Worm (Caenorhabditis elegans): Measurements from ENCODE around the gene str-264.

The str-264 gene

ce11 chrV:15454322-15454721 is 38.1 kb downstream of the str-264 start (continued):
- TF ChIP-seq F23B12.7 (tag; optimal IDR thresholded peaks at IDR 0.05; ENCODE audit: insufficient read depth) (no peak), ZK185.1 (tag; optimal IDR thresholded peaks at IDR 0.05; ENCODE audit: poor library complexity, severe bottlenecking) (peak; percentile 43), tbp1 (GFP tag; optimal IDR thresholded peaks at IDR 0.05) (peak; percentile 86), egrh-3 (GFP tag; IDR thresholded peaks at IDR 0.05) (no peak), pbrm-1 (GFP tag; IDR thresholded peaks at IDR 0.05) (no peak), Y67H2A.10 (GFP tag; conservative IDR thresholded peaks at IDR 0.05) (no peak), B0035.1 (tag; optimal IDR thresholded peaks at IDR 0.05) (no peak), F55B11.4 (tag; optimal IDR thresholded peaks at IDR 0.05; ENCODE audit: borderline replicate concordance, insufficient read depth) (no peak), sptf-2 (GFP tag; optimal IDR thresholded peaks at IDR 0.05) (no peak), nfya-2 (GFP tag; IDR thresholded peaks at IDR 0.05) (no peak), rcor-1 (GFP tag; IDR thresholded peaks at IDR 0.05) (peak; percentile 55; the same call in 1 of the 2 replicates), chd-7 (tag; optimal IDR thresholded peaks at IDR 0.05) (no peak), attf-3 (GFP tag; conservative IDR thresholded peaks at IDR 0.05) (no peak), K11D2.4 (GFP tag; IDR thresholded peaks at IDR 0.05) (no peak), T07F8.4 (tag; optimal IDR thresholded peaks at IDR 0.05) (no peak), zim-3 (tag; optimal IDR thresholded peaks at IDR 0.05) (no peak), die-1 (tag; optimal IDR thresholded peaks at IDR 0.05) (peak; percentile 48), snpc-3.4 (tag; optimal IDR thresholded peaks at IDR 0.05) (no peak), Y56A3A.18 (GFP tag; IDR thresholded peaks at IDR 0.05) (peak; percentile 69; the same call in 1 of the 2 replicates), K12H6.12 (tag; optimal IDR thresholded peaks at IDR 0.05) (no peak), ekl-4 (GFP tag; IDR thresholded peaks at IDR 0.05) (peak; percentile 31; the same call in 1 of the 2 replicates), akir-1 (GFP tag; optimal IDR thresholded peaks at IDR 0.05) (no peak), unc-130 (GFP tag; optimal IDR thresholded peaks at IDR 0.05) (no peak), D2030.7 (GFP tag; IDR thresholded peaks at IDR 0.05) (peak; percentile 80), ztf-22 (GFP tag; optimal IDR thresholded peaks at IDR 0.05) (no peak), lin-26 (GFP tag; IDR thresholded peaks at IDR 0.05) (peak; percentile 93), ceh-100 (GFP tag; IDR thresholded peaks at IDR 0.05) (no peak), hlh-12 (tag; optimal IDR thresholded peaks at IDR 0.05) (no peak), him-1 (tag; optimal IDR thresholded peaks at IDR 0.05) (peak; percentile 57), nhr-80 (tag; optimal IDR thresholded peaks at IDR 0.05) (no peak), F33H1.4 (GFP tag; IDR thresholded peaks at IDR 0.05) (peak; percentile 30; the same call in 1 of the 2 replicates), lir-1 (GFP tag; conservative IDR thresholded peaks at IDR 0.05) (no peak), snpc-4 (GFP tag; optimal IDR thresholded peaks at IDR 0.05) (no peak), snpc-4 (tag; optimal IDR thresholded peaks at IDR 0.05) (no peak), madf-8 (GFP tag; conservative IDR thresholded peaks at IDR 0.05) (no peak), athp-1 (tag; optimal IDR thresholded peaks at IDR 0.05) (peak; percentile 17), efl-1 (GFP tag; optimal IDR thresholded peaks at IDR 0.05) (no peak), nfyb-1 (GFP tag; IDR thresholded peaks at IDR 0.05) (no peak), F57C9.4 (tag; optimal IDR thresholded peaks at IDR 0.05) (no peak), B0261.1 (tag; optimal IDR thresholded peaks at IDR 0.05) (peak; percentile 67), rpc-1 (optimal IDR thresholded peaks at IDR 0.05) (peak; percentile 60), rpc-1 (tag; optimal IDR thresholded peaks at IDR 0.05) (peak; percentile 78), bed-1 (GFP tag; IDR thresholded peaks at IDR 0.05) (no peak), hsf-1 (GFP tag; IDR thresholded peaks at IDR 0.05) (0 out of 2 replicates have a peak, but pooled peaks have one; percentile 51), ztf-3 (GFP tag; optimal IDR thresholded peaks at IDR 0.05) (no peak), ztf-25 (GFP tag; IDR thresholded peaks at IDR 0.05) (0 out of 2 replicates have a peak, but pooled peaks have one; percentile 49), ztf-26 (tag; optimal IDR thresholded peaks at IDR 0.05) (no peak), xnd-1 (tag; optimal IDR thresholded peaks at IDR 0.05) (no peak), ztf-18 (tag; optimal IDR thresholded peaks at IDR 0.05) (peak; percentile 31), atf-7 (tag; optimal IDR thresholded peaks at IDR 0.05) (no peak)

Data from whole organism, young adult.